Worm (Caenorhabditis elegans): ENCODE measurements around the gene H40L08.3.

- TF ChIP-seq unc-39 (tag; optimal IDR thresholded peaks at IDR 0.05) = no peak
- TF ChIP-seq eor-1 (tag; optimal IDR thresholded peaks at IDR 0.05) = no peak
- no peak for TF ChIP-seq nhr-11 (tag; optimal IDR thresholded peaks at IDR 0.05)
- TF ChIP-seq nhr-76 (tag; optimal IDR thresholded peaks at IDR 0.05) = no peak
- no peak for TF ChIP-seq nhr-23 (tag; optimal IDR thresholded peaks at IDR 0.05)
- no peak for TF ChIP-seq nhr-237 (tag; optimal IDR thresholded peaks at IDR 0.05)
- no peak for TF ChIP-seq lin-39 (tag; optimal IDR thresholded peaks at IDR 0.05)
- peak; percentile 63 for TF ChIP-seq hmg-11 (tag; optimal IDR thresholded peaks at IDR 0.05)
- TF ChIP-seq unc-62 (GFP tag; optimal IDR thresholded peaks at IDR 0.05) = no peak
- TF ChIP-seq fos-1 (tag; optimal IDR thresholded peaks at IDR 0.05) = no peak
- TF ChIP-seq fkh-10 (GFP tag; optimal IDR thresholded peaks at IDR 0.05) = no peak
- TF ChIP-seq pha-4 (tag; optimal IDR thresholded peaks at IDR 0.05) = no peak
Observed at ce11 chrX:15083795-15084194, 7.9 kb upstream of the H40L08.3 start, which contains the start of gene H40L08.1.

Measured in whole organism, L3 larva.